Worm (Caenorhabditis elegans): ENCODE results near the gene col-143.
A peak's percentile ranks its signal among the peaks of the same experiment; 100 is the strongest.

The col-143 gene

DNA sequence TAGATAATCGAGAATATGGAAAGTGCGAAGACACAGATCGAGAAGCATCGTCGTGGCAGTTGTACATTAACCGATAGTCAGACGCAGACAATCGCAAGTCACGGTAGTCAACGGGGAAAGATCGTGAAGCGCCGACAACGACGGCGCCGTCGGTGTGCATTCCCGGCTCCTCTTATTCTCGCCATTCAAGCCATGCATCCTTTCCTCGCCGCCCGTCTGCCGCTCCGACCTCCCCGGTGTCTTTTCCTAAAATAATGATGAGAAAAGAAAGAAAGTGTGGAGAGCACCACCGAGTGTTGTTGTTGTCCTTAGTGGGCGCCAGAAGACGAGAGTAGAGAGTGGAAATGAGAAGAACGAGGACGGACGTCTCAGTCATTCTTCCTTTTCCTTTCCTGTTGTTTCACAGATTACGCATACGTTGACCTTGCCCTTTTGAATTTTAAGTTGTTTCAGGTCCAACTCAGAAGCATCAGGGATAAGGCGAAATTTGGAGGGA, 41.6 kb upstream of the col-143 start, which contains the start of gene ZC404.1 (continued):
- TF ChIP-seq C34B4.2 (tag; optimal IDR thresholded peaks at IDR 0.05) (no peak), alr-1 (tag; optimal IDR thresholded peaks at IDR 0.05; ENCODE audit: borderline replicate concordance) (no peak)

DNA sequence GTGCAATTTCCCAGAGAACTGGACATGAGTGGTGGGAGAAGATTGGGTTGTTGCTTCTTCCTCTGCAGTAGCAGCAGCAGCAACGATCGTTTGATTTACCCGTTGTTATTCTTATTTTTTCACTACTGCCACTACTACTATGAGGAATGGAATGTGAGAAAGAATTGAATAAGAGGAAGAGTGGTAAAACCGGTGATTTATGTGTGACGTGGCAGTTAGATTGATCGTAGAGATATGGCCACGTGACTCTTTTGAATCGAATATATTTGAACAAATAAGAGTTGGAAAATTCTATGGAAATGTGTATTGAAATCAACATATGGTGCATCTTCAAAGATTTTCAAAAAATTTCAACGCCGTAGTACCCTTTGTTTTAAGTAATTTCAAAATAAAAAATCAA, 39.2 kb upstream of the col-143 start:
- TF ChIP-seq swsn-7 (tag; optimal IDR thresholded peaks at IDR 0.05) (no peak), nhr-237 (tag; optimal IDR thresholded peaks at IDR 0.05) (no peak), nhr-12 (tag; optimal IDR thresholded peaks at IDR 0.05) (no peak), fkh-10 (GFP tag; optimal IDR thresholded peaks at IDR 0.05) (no peak), ztf-4 (tag; optimal IDR thresholded peaks at IDR 0.05) (no peak), nhr-47 (tag; optimal IDR thresholded peaks at IDR 0.05) (no peak), alr-1 (tag; optimal IDR thresholded peaks at IDR 0.05; ENCODE audit: borderline replicate concordance) (no peak), C04F5.9 (tag; optimal IDR thresholded peaks at IDR 0.05) (no peak), F16B12.6 (tag; optimal IDR thresholded peaks at IDR 0.05) (no peak), nhr-85 (tag) (peak; percentile 84), ceh-8 (GFP tag; optimal IDR thresholded peaks at IDR 0.05) (no peak), nhr-76 (tag; optimal IDR thresholded peaks at IDR 0.05) (no peak), efl-3 (GFP tag; optimal IDR thresholded peaks at IDR 0.05) (no peak), blmp-1 (tag; optimal IDR thresholded peaks at IDR 0.05) (peak; percentile 10), lsy-2 (tag; optimal IDR thresholded peaks at IDR 0.05) (no peak), mep-1 (tag; optimal IDR thresholded peaks at IDR 0.05) (no peak), tlp-1 (tag; optimal IDR thresholded peaks at IDR 0.05) (no peak), nhr-77 (tag; optimal IDR thresholded peaks at IDR 0.05) (no peak), jun-1 (tag; optimal IDR thresholded peaks at IDR 0.05) (no peak), fos-1 (tag; optimal IDR thresholded peaks at IDR 0.05) (no peak), rnt-1 (tag; optimal IDR thresholded peaks at IDR 0.05) (peak; percentile 2), nhr-20 (tag; optimal IDR thresholded peaks at IDR 0.05) (peak; percentile 32), lir-3 (tag; optimal IDR thresholded peaks at IDR 0.05; ENCODE audit: poor library complexity) (no peak), hlh-4 (tag; optimal IDR thresholded peaks at IDR 0.05) (no peak), pag-3 (tag; optimal IDR thresholded peaks at IDR 0.05; ENCODE audit: borderline replicate concordance, insufficient read depth) (no peak), sptf-1 (tag; optimal IDR thresholded peaks at IDR 0.05) (no peak), pax-3 (tag; optimal IDR thresholded peaks at IDR 0.05) (no peak), nhr-84 (tag; optimal IDR thresholded peaks at IDR 0.05) (no peak), egl-13 (tag; optimal IDR thresholded peaks at IDR 0.05) (no peak), snu-23 (GFP tag; optimal IDR thresholded peaks at IDR 0.05) (peak; percentile 1), xbp-1 (tag; optimal IDR thresholded peaks at IDR 0.05) (peak; percentile 13), sup-37 (GFP tag; optimal IDR thresholded peaks at IDR 0.05) (no peak), ces-1 (GFP tag; optimal IDR thresholded peaks at IDR 0.05) (no peak), ceh-82 (tag; optimal IDR thresholded peaks at IDR 0.05) (no peak)

DNA sequence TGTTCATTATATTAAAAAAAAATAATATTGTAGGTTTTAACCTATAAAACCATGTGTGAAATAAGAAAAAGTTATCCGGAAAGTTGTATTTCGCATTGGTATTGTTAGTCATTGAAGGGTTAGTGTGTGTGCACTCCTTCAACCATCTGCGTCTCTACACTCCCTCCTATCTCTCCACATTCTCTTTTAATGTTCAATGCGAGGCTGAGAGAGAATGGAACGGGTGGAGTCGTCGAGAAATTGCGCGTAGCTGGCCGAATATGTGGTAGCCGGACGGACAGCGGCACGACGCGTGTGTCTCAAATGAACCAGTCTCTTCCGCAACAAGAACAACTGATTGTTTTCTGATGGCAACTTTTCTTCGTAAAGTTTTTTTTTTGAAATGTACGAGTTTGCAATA, 38.5 kb upstream of the col-143 start:
- TF ChIP-seq nhr-84 (tag; optimal IDR thresholded peaks at IDR 0.05): no peak
- no peak for TF ChIP-seq ces-1 (GFP tag; optimal IDR thresholded peaks at IDR 0.05)
- peak; percentile 8 for TF ChIP-seq dsc-1 (tag; optimal IDR thresholded peaks at IDR 0.05)
- peak; percentile 68 for TF ChIP-seq mep-1 (tag; optimal IDR thresholded peaks at IDR 0.05)
- TF ChIP-seq hlh-4 (tag; optimal IDR thresholded peaks at IDR 0.05): no peak
- peak in 1 of 2 experiments; percentile 18 for TF ChIP-seq mdl-1 (tag; optimal IDR thresholded peaks at IDR 0.05)
- TF ChIP-seq swsn-7 (tag; optimal IDR thresholded peaks at IDR 0.05): peak; percentile 8
- TF ChIP-seq xbp-1 (tag; optimal IDR thresholded peaks at IDR 0.05): peak; percentile 6
- no peak for TF ChIP-seq pag-3 (tag; optimal IDR thresholded peaks at IDR 0.05; ENCODE audit: borderline replicate concordance, insufficient read depth)
- peak; percentile 12 for TF ChIP-seq unc-86 (tag; optimal IDR thresholded peaks at IDR 0.05)
- TF ChIP-seq snpc-4 (tag; optimal IDR thresholded peaks at IDR 0.05): peak; percentile 10
- TF ChIP-seq rnt-1 (tag; optimal IDR thresholded peaks at IDR 0.05): peak; percentile 34
- TF ChIP-seq blmp-1 (tag; optimal IDR thresholded peaks at IDR 0.05): peak; percentile 57
- TF ChIP-seq lin-35 (GFP tag; optimal IDR thresholded peaks at IDR 0.05): peak in 1 of 2 experiments; percentile 12
- peak; percentile 16 for TF ChIP-seq nhr-85 (tag)
- TF ChIP-seq nhr-20 (tag; optimal IDR thresholded peaks at IDR 0.05): peak; percentile 22
- TF ChIP-seq lin-14 (GFP tag; optimal IDR thresholded peaks at IDR 0.05): peak; percentile 91
- TF ChIP-seq sptf-1 (tag; optimal IDR thresholded peaks at IDR 0.05): no peak
- peak; percentile 20 for TF ChIP-seq nhr-71 (tag; optimal IDR thresholded peaks at IDR 0.05)
- TF ChIP-seq snu-23 (GFP tag; optimal IDR thresholded peaks at IDR 0.05): peak; percentile 55
- TF ChIP-seq pqm-1 (tag; optimal IDR thresholded peaks at IDR 0.05): no peak
- peak; percentile 26 to 31 for TF ChIP-seq efl-1 (optimal IDR thresholded peaks at IDR 0.05)
- TF ChIP-seq efl-1 (GFP tag; optimal IDR thresholded peaks at IDR 0.05 in 1 of 2): peak; percentile 7 to 93
- TF ChIP-seq zip-4 (GFP tag; optimal IDR thresholded peaks at IDR 0.05): no peak
- TF ChIP-seq dpl-1 (GFP tag; optimal IDR thresholded peaks at IDR 0.05): peak in 1 of 3 experiments; percentile 4
- peak; percentile 3 to 13 for TF ChIP-seq lsy-2 (tag; optimal IDR thresholded peaks at IDR 0.05)
- peak in 2 of 3 experiments; percentile 3 to 33 for TF ChIP-seq ceh-82 (tag; optimal IDR thresholded peaks at IDR 0.05)
- peak; percentile 6 for TF ChIP-seq nhr-47 (tag; optimal IDR thresholded peaks at IDR 0.05)
- no peak for TF ChIP-seq unc-62 (GFP tag; optimal IDR thresholded peaks at IDR 0.05)
